Fruit fly (Drosophila melanogaster) whole organism, embryonic: ENCODE measurements around the gene CG17329.
A peak's percentile ranks its signal among the peaks of the same experiment; 100 is the strongest.

Experiments
- Aef1 ChIP-seq: fragments of 200-800 bp; sonication (Bioruptor generic); IDR thresholded peaks from 3 replicates; pipeline ENCODE4 v1.3.6; 2022; ENCODE audit warnings: missing biosample characterization, missing genetic modification characterization
- Atf3 ChIP-seq: fragments of 200-800 bp; sonication (Bioruptor generic); optimal IDR thresholded peaks from 3 replicates; lab custom pipeline; 2016; ENCODE audit warnings: missing biosample characterization, missing genetic modification characterization
- Bgb ChIP-seq: fragments of 200-800 bp; sonication (Bioruptor generic); IDR thresholded peaks from 2 replicates; pipeline ENCODE4 v1.3.6; 2022; ENCODE audit warnings: missing biosample characterization, missing genetic modification characterization; ENCODE audit not compliant: partially characterized antibody
- CG10267 ChIP-seq: fragments of 200-800 bp; sonication (Bioruptor generic); optimal IDR thresholded peaks from 2 replicates; lab custom pipeline; 2018; ENCODE audit warnings: missing biosample characterization, mild to moderate bottlenecking, missing genetic modification characterization, moderate library complexity
- CG10543 ChIP-seq: fragments of 200-800 bp; sonication (Bioruptor generic); optimal IDR thresholded peaks from 3 replicates; lab custom pipeline; 2017; ENCODE audit warnings: missing biosample characterization, mild to moderate bottlenecking, missing genetic modification characterization, moderate library complexity
- CG1529 ChIP-seq: fragments of 200-800 bp; sonication (Bioruptor generic); optimal IDR thresholded peaks from 3 replicates; lab custom pipeline; 2018; ENCODE audit warnings: missing biosample characterization, missing genetic modification characterization
- CG15479 ChIP-seq: fragments of 200-800 bp; sonication (Bioruptor generic); optimal IDR thresholded peaks from 3 replicates; lab custom pipeline; 2019; ENCODE audit warnings: missing biosample characterization, mild to moderate bottlenecking, missing genetic modification characterization, moderate library complexity
- CG15514 ChIP-seq: fragments of 200-800 bp; sonication (Bioruptor generic); optimal IDR thresholded peaks from 3 replicates; lab custom pipeline; 2017; ENCODE audit warnings: missing biosample characterization, missing genetic modification characterization, mild to moderate bottlenecking, moderate library complexity, missing genetic modification reagents
- CG18262 ChIP-seq: fragments of 200-800 bp; optimal IDR thresholded peaks from 3 replicates; lab custom pipeline; 2019; ENCODE audit warnings: missing biosample characterization, mild to moderate bottlenecking, missing genetic modification characterization, moderate library complexity
- CG2129 ChIP-seq: fragments of 200-800 bp; sonication (Bioruptor generic); IDR thresholded peaks from 2 replicates; pipeline ENCODE4 v1.3.6; 2022; ENCODE audit warnings: missing biosample characterization, missing genetic modification characterization; ENCODE audit not compliant: partially characterized antibody
- CG2875 ChIP-seq: fragments of 200-800 bp; sonication (Bioruptor generic); optimal IDR thresholded peaks from 2 replicates; lab custom pipeline; 2017; ENCODE audit warnings: missing biosample characterization, mild to moderate bottlenecking, missing genetic modification characterization, missing genetic modification reagents
- CG3065 ChIP-seq: fragments of 200-800 bp; sonication (Bioruptor generic); optimal IDR thresholded peaks from 2 replicates; lab custom pipeline; 2016; ENCODE audit warnings: missing biosample characterization, missing genetic modification characterization
- CG32772 ChIP-seq: fragments of 200-800 bp; sonication (Bioruptor generic); IDR thresholded peaks from 2 replicates; pipeline ENCODE4 v1.3.6; 2022; ENCODE audit warnings: missing biosample characterization, missing genetic modification characterization
- CG3281 ChIP-seq: fragments of 200-800 bp; sonication (Bioruptor generic); optimal IDR thresholded peaks from 3 replicates; lab custom pipeline; 2017; ENCODE audit warnings: missing biosample characterization, mild to moderate bottlenecking, missing genetic modification characterization
- CG34376 ChIP-seq: fragments of 200-800 bp; sonication (Bioruptor generic); optimal IDR thresholded peaks from 2 replicates; lab custom pipeline; 2018; ENCODE audit warnings: missing biosample characterization, mild to moderate bottlenecking, missing genetic modification characterization
- CG4404 ChIP-seq: fragments of 200-800 bp; sonication (Bioruptor generic); IDR thresholded peaks from 2 replicates; pipeline ENCODE4 v1.3.6; 2022; ENCODE audit warnings: missing biosample characterization, missing genetic modification characterization
- CG6854 ChIP-seq: fragments of 200-800 bp; sonication (Bioruptor generic); optimal IDR thresholded peaks from 3 replicates; lab custom pipeline; 2017; ENCODE audit warnings: missing biosample characterization, mild to moderate bottlenecking, missing genetic modification characterization
- CG7271 ChIP-seq: fragments of 200-800 bp; sonication (Bioruptor generic); optimal IDR thresholded peaks from 2 replicates; lab custom pipeline; 2018; ENCODE audit warnings: missing biosample characterization, mild to moderate bottlenecking, missing genetic modification characterization, moderate library complexity
- CG8290 ChIP-seq, 3 experiments: fragments of 200-800 bp; sonication (Bioruptor generic); optimal IDR thresholded peaks; 2 replicates each; lab custom pipeline; 2016 to 2019; ENCODE audit warnings: missing biosample characterization in 3 of 3, missing genetic modification characterization in 3 of 3, mild to moderate bottlenecking in 2 of 3, moderate library complexity in 1 of 3
- CG8765 ChIP-seq: fragments of 200-800 bp; sonication (Bioruptor generic); IDR thresholded peaks from 2 replicates; pipeline ENCODE4 v1.3.6; 2022; ENCODE audit warnings: missing biosample characterization, missing genetic modification characterization
- CG9609 ChIP-seq: fragments of 200-800 bp; sonication (Bioruptor generic); optimal IDR thresholded peaks from 3 replicates; lab custom pipeline; 2016; ENCODE audit warnings: missing biosample characterization, missing genetic modification characterization
- Deaf1 ChIP-seq: fragments of 200-800 bp; optimal IDR thresholded peaks from 3 replicates; lab custom pipeline; 2019; ENCODE audit warnings: missing biosample characterization, mild to moderate bottlenecking, missing genetic modification characterization, moderate library complexity
- Dek ChIP-seq: fragments of 200-800 bp; sonication (Bioruptor generic); optimal IDR thresholded peaks from 3 replicates; lab custom pipeline; 2019; ENCODE audit warnings: missing biosample characterization, mild to moderate bottlenecking, missing genetic modification characterization, moderate library complexity
- Dfd ChIP-seq, 2 experiments: fragments of >200 bp; optimal IDR thresholded peaks; 2 replicates each; lab custom pipeline; 2017; ENCODE audit warnings: missing biosample characterization in 2 of 2, missing genetic modification characterization in 2 of 2
- Dip2 ChIP-seq: fragments of 200-800 bp; sonication (Bioruptor generic); IDR thresholded peaks from 2 replicates; pipeline ENCODE4 v1.3.6; 2022; ENCODE audit warnings: missing biosample characterization, missing genetic modification characterization
- Dref ChIP-seq: fragments of 200-800 bp; sonication (Bioruptor generic); IDR thresholded peaks from 2 replicates; pipeline ENCODE4 v1.3.6; 2022; ENCODE audit warnings: missing biosample characterization, missing genetic modification characterization
- Fer1 ChIP-seq: fragments of 200-800 bp; sonication (Bioruptor generic); optimal IDR thresholded peaks from 2 replicates; lab custom pipeline; 2017; ENCODE audit warnings: missing biosample characterization, mild to moderate bottlenecking, missing genetic modification characterization
- Hey ChIP-seq: fragments of 200-800 bp; sonication (Bioruptor generic); optimal IDR thresholded peaks from 3 replicates; lab custom pipeline; 2018; ENCODE audit warnings: missing biosample characterization, mild to moderate bottlenecking, missing genetic modification characterization
- HmgZ ChIP-seq: fragments of 200-800 bp; sonication (Bioruptor generic); optimal IDR thresholded peaks from 2 replicates; lab custom pipeline; 2018; ENCODE audit warnings: missing biosample characterization, mild to moderate bottlenecking, missing genetic modification characterization
- Lim3 ChIP-seq: fragments of 200-800 bp; sonication (Bioruptor generic); IDR thresholded peaks from 2 replicates; pipeline ENCODE4 v1.3.6; 2022; ENCODE audit warnings: missing biosample characterization, missing genetic modification characterization
- Med ChIP-seq: fragments of 200-800 bp; sonication (Bioruptor generic); peaks from one replicate; lab custom pipeline; 2016; ENCODE audit warnings: missing biosample characterization, missing genetic modification characterization, mild to moderate bottlenecking, inconsistent platforms, moderate library complexity
- NC2β ChIP-seq: fragments of 200-800 bp; sonication (Bioruptor generic); optimal IDR thresholded peaks from 2 replicates; lab custom pipeline; 2016; ENCODE audit warnings: missing biosample characterization, missing genetic modification characterization
- Nf-YB ChIP-seq: fragments of 200-800 bp; sonication (Bioruptor generic); optimal IDR thresholded peaks from 3 replicates; lab custom pipeline; 2019; ENCODE audit warnings: missing biosample characterization, mild to moderate bottlenecking, missing genetic modification characterization, moderate library complexity
- Rx ChIP-seq: fragments of 200-800 bp; sonication (Bioruptor generic); IDR thresholded peaks from 2 replicates; pipeline ENCODE4 v1.3.6; 2022; ENCODE audit warnings: missing biosample characterization, missing genetic modification characterization
- TFAM ChIP-seq: fragments of 200-800 bp; sonication (Bioruptor generic); optimal IDR thresholded peaks from 2 replicates; lab custom pipeline; 2017; ENCODE audit warnings: missing biosample characterization, missing genetic modification characterization, inconsistent platforms
- abd-A ChIP-seq: fragments of 200-800 bp; sonication (Bioruptor generic); optimal IDR thresholded peaks from 3 replicates; lab custom pipeline; 2019; ENCODE audit warnings: missing biosample characterization, mild to moderate bottlenecking, missing genetic modification characterization, moderate library complexity
- br ChIP-seq: fragments of >200 bp; optimal IDR thresholded peaks from 2 replicates; lab custom pipeline; 2017
- caup ChIP-seq: fragments of 200-800 bp; sonication (Bioruptor generic); optimal IDR thresholded peaks from 3 replicates; lab custom pipeline; 2017; ENCODE audit warnings: missing biosample characterization, mild to moderate bottlenecking, missing genetic modification characterization, moderate library complexity; ENCODE audit not compliant: severe bottlenecking
- corto ChIP-seq: fragments of 200-800 bp; sonication (Bioruptor generic); optimal IDR thresholded peaks from 2 replicates; lab custom pipeline; 2016; ENCODE audit warnings: missing biosample characterization, mild to moderate bottlenecking, missing genetic modification characterization, moderate library complexity
- cwo ChIP-seq: fragments of 200-800 bp; sonication (Bioruptor generic); optimal IDR thresholded peaks from 3 replicates; lab custom pipeline; 2017; ENCODE audit warnings: missing biosample characterization, missing genetic modification characterization, mild to moderate bottlenecking, moderate library complexity, missing genetic modification reagents
- dmrt99B ChIP-seq: fragments of 200-800 bp; sonication (Bioruptor generic); optimal IDR thresholded peaks from 2 replicates; lab custom pipeline; 2018; ENCODE audit warnings: missing biosample characterization, mild to moderate bottlenecking, missing genetic modification characterization, moderate library complexity
- fd3F ChIP-seq: fragments of 200-800 bp; sonication (Bioruptor generic); optimal IDR thresholded peaks from 2 replicates; lab custom pipeline; 2018; ENCODE audit warnings: missing biosample characterization, mild to moderate bottlenecking, missing genetic modification characterization, moderate library complexity
- fru ChIP-seq: fragments of >200 bp; optimal IDR thresholded peaks from 2 replicates; lab custom pipeline; 2017
- fu2 ChIP-seq: fragments of 200-800 bp; sonication (Bioruptor generic); optimal IDR thresholded peaks from 2 replicates; lab custom pipeline; 2016; ENCODE audit warnings: missing biosample characterization, missing genetic modification characterization
- lab ChIP-seq: fragments of 200-800 bp; sonication (Bioruptor generic); optimal IDR thresholded peaks from 3 replicates; lab custom pipeline; 2017; ENCODE audit warnings: missing biosample characterization, missing genetic modification characterization, mild to moderate bottlenecking, moderate library complexity, missing genetic modification reagents
- pfk ChIP-seq: fragments of 200-800 bp; sonication (Bioruptor generic); optimal IDR thresholded peaks from 2 replicates; lab custom pipeline; 2018; ENCODE audit warnings: missing biosample characterization, mild to moderate bottlenecking, missing genetic modification characterization, moderate library complexity
- seq ChIP-seq: fragments of 200-800 bp; sonication (Bioruptor generic); IDR thresholded peaks from 2 replicates; pipeline ENCODE4 v1.3.6; 2022; ENCODE audit warnings: missing biosample characterization, missing genetic modification characterization
- sug ChIP-seq: fragments of 200-800 bp; optimal IDR thresholded peaks from 2 replicates; lab custom pipeline; 2019; ENCODE audit warnings: missing biosample characterization, mild to moderate bottlenecking, missing genetic modification characterization, moderate library complexity
- trem ChIP-seq: fragments of 200-800 bp; optimal IDR thresholded peaks from 3 replicates; lab custom pipeline; 2019; ENCODE audit warnings: missing biosample characterization, mild to moderate bottlenecking, missing genetic modification characterization, moderate library complexity
- tx ChIP-seq: fragments of 200-800 bp; sonication (Bioruptor generic); optimal IDR thresholded peaks from 2 replicates; lab custom pipeline; 2016; ENCODE audit warnings: missing biosample characterization, missing genetic modification characterization
- yki ChIP-seq: fragments of >200 bp; optimal IDR thresholded peaks from 3 replicates; lab custom pipeline; 2018
- zfh2 ChIP-seq: fragments of 200-800 bp; sonication (Bioruptor generic); optimal IDR thresholded peaks from 2 replicates; lab custom pipeline; 2016; ENCODE audit warnings: missing biosample characterization, missing genetic modification characterization

The CG17329 gene

dm6 chr2L:16319743-16320142 lies 28.7 kb downstream of the CG17329 start:
- TF ChIP-seq CG18262, result no peak
- TF ChIP-seq br (lab: Kevin White, UChicago), result no peak
- peak; percentile 4 for TF ChIP-seq Deaf1 (tag; lab: Kevin White, UChicago)
- TF ChIP-seq zfh2 (GFP tag; lab: Kevin White, UChicago), result no peak
- peak; percentile 95 for TF ChIP-seq cwo (GFP tag; lab: Kevin White, UChicago)
- TF ChIP-seq Nf-YB (GFP tag; lab: Kevin White, UChicago), result no peak
- TF ChIP-seq dmrt99B, result no peak
- TF ChIP-seq abd-A, result no peak
- TF ChIP-seq corto (GFP tag; lab: Kevin White, UChicago), result no peak
- no peak for TF ChIP-seq CG32772 (GFP tag; lab: Robert Waterston, UW)
- TF ChIP-seq Dek (tag; lab: Kevin White, UChicago), result no peak
- no peak for TF ChIP-seq Dip2 (GFP tag; lab: Robert Waterston, UW)
- no peak for TF ChIP-seq Rx (GFP tag; lab: Robert Waterston, UW)
- no peak for TF ChIP-seq Lim3 (GFP tag; lab: Robert Waterston, UW)
- TF ChIP-seq CG10267, result no peak
- no peak for TF ChIP-seq trem (tag; lab: Kevin White, UChicago)
- TF ChIP-seq seq (GFP tag; lab: Robert Waterston, UW), result no peak
- no peak for TF ChIP-seq CG2129
- TF ChIP-seq CG34376 (GFP tag; lab: Kevin White, UChicago), result peak; percentile 69
- TF ChIP-seq CG2875 (GFP tag; lab: Kevin White, UChicago), result no peak
- no peak for TF ChIP-seq Dref (GFP tag; lab: Robert Waterston, UW)
- peak; percentile 56 for TF ChIP-seq Med (GFP tag; lab: Kevin White, UChicago)
- TF ChIP-seq TFAM (GFP tag; lab: Kevin White, UChicago), result no peak
- no peak for TF ChIP-seq NC2β (GFP tag; lab: Kevin White, UChicago)
- peak; percentile 51 for TF ChIP-seq CG10543 (GFP tag; lab: Kevin White, UChicago)
- TF ChIP-seq CG7271, result no peak
- no peak for TF ChIP-seq fu2 (GFP tag; lab: Kevin White, UChicago)
- peak; percentile 77 for TF ChIP-seq CG15479 (GFP tag; lab: Kevin White, UChicago)
- TF ChIP-seq fru (lab: Kevin White, UChicago), result no peak
- no peak for TF ChIP-seq Bgb (GFP tag; lab: Robert Waterston, UW)
- peak; percentile 3 for TF ChIP-seq Fer1 (GFP tag; lab: Kevin White, UChicago)
- TF ChIP-seq Dfd (GFP tag; optimal IDR thresholded peaks at IDR 0.05; lab: Kevin White, UChicago), result no peak
- no peak for TF ChIP-seq CG1529
- TF ChIP-seq Atf3 (GFP tag; lab: Kevin White, UChicago), result no peak
- TF ChIP-seq CG8290 (GFP tag; optimal IDR thresholded peaks at IDR 0.05; lab: Kevin White, UChicago), result no peak
- TF ChIP-seq CG8290 (tag; optimal IDR thresholded peaks at IDR 0.05; lab: Kevin White, UChicago), result peak in 1 of 2 experiments; percentile 32
- peak; percentile 29 for TF ChIP-seq HmgZ (tag; lab: Kevin White, UChicago)
- TF ChIP-seq CG9609 (GFP tag; lab: Kevin White, UChicago), result no peak
- TF ChIP-seq CG4404 (GFP tag; lab: Robert Waterston, UW), result no peak
- TF ChIP-seq sug, result peak; percentile 99
- TF ChIP-seq lab (GFP tag; lab: Kevin White, UChicago), result peak; percentile 63
- peak; percentile 22 for TF ChIP-seq Hey (tag; lab: Kevin White, UChicago)
- peak; percentile 2 for TF ChIP-seq CG15514 (GFP tag; lab: Kevin White, UChicago)
- TF ChIP-seq tx (GFP tag; lab: Kevin White, UChicago), result no peak
- no peak for TF ChIP-seq fd3F (GFP tag; lab: Kevin White, UChicago)
- TF ChIP-seq Aef1 (GFP tag; lab: Robert Waterston, UW), result no peak
- no peak for TF ChIP-seq pfk
- TF ChIP-seq CG3065, result no peak
- TF ChIP-seq yki (lab: Kevin White, UChicago), result no peak
- peak; percentile 18 for TF ChIP-seq caup (GFP tag; lab: Kevin White, UChicago)
- TF ChIP-seq CG8765 (GFP tag; lab: Robert Waterston, UW), result no peak
- TF ChIP-seq CG6854 (GFP tag; lab: Kevin White, UChicago), result no peak
- peak; percentile 5 for TF ChIP-seq CG3281 (GFP tag; lab: Kevin White, UChicago)
